Worm (Caenorhabditis elegans) whole organism, young adult: ENCODE results near the gene C07B5.8.

ENCODE experiments used
- F33H1.4 ChIP-seq: fragments of 200-800 bp; sonication (Bioruptor generic); IDR thresholded peaks from 2 replicates; pipeline ENCODE4 v1.3.6; 2022; ENCODE audit warnings: missing genetic modification reagents, missing genetic modification characterization, missing compliant biosample characterization
- Y67H2A.10 ChIP-seq: fragments of 200-800 bp; sonication (Bioruptor generic); conservative IDR thresholded peaks from 2 replicates; pipeline ENCODE4 v1.3.6; 2022; ENCODE audit warnings: missing genetic modification reagents, missing genetic modification characterization, missing compliant biosample characterization
- chd-7 ChIP-seq: sonication (generic microtip); optimal IDR thresholded peaks from 2 replicates; lab custom pipeline; 2016; ENCODE audit warnings: mild to moderate bottlenecking, missing genetic modification characterization, moderate library complexity, missing compliant biosample characterization
- egl-18 ChIP-seq: fragments of 200-800 bp; sonication (Bioruptor generic); IDR thresholded peaks from 2 replicates; pipeline ENCODE4 v1.3.6; 2022; ENCODE audit warnings: missing genetic modification reagents, missing genetic modification characterization, missing compliant biosample characterization
- him-1 ChIP-seq: sonication (generic microtip); optimal IDR thresholded peaks from 2 replicates; lab custom pipeline; 2016; ENCODE audit warnings: missing genotype, missing genetic modification reagents, missing genetic modification characterization, missing compliant biosample characterization
- hlh-26 ChIP-seq: fragments of 200-800 bp; sonication (Bioruptor generic); conservative IDR thresholded peaks from 2 replicates; pipeline ENCODE4 v1.3.6; 2022; ENCODE audit warnings: missing genetic modification reagents, missing genetic modification characterization, missing compliant biosample characterization
- lin-35 ChIP-seq, 3 experiments: fragments of 150-350 bp in 2 of 3; sonication (generic microtip) in 1 of 3; optimal IDR thresholded peaks; 2 replicates each; lab custom pipeline; 2014 to 2018; ENCODE audit warnings: missing biosample characterization in 3 of 3, missing genetic modification characterization in 3 of 3, missing genetic modification reagents in 3 of 3
- pha-4 ChIP-seq: fragments of 150-350 bp; sonication (generic microtip); optimal IDR thresholded peaks from 2 replicates; lab custom pipeline; 2014; ENCODE audit warnings: missing biosample characterization, missing genetic modification reagents, missing genetic modification characterization
- snpc-4 ChIP-seq, 5 experiments: fragments of 150-350 bp in 1 of 5; sonication (generic microtip) in 4 of 5; optimal IDR thresholded peaks; 2 replicates each; lab custom pipeline; 2014 to 2018; ENCODE audit warnings: missing genetic modification characterization in 5 of 5, missing biosample characterization in 3 of 5, antibody characterized with exemption in 2 of 5, mild to moderate bottlenecking in 2 of 5, missing compliant biosample characterization in 2 of 5, missing genotype in 2 of 5, moderate library complexity in 2 of 5, missing genetic modification reagents in 1 of 5
- unc-130 ChIP-seq: sonication (generic microtip); optimal IDR thresholded peaks from 2 replicates; lab custom pipeline; 2016; ENCODE audit warnings: missing genetic modification reagents, missing genetic modification characterization, missing compliant biosample characterization

DNA sequence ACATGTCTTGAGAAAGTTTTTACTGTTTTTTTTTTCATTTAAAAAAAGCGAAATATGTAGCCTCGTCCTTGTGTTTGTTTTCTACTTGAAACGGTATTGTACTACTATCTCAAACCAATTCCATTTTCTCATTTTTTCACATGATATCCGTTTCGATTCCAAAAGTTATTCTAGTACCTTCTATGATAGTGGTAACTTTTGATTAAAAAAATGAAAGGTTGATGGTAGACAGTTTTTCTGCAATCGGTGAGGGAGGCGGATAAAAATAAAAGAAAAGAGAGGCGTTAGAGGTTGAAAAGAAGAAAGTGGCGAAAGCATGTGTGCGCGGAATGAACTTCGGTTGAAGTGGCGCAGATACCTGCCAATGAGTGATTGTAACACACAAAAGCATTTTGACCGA is 8.7 kb downstream of the C07B5.8 start:
- TF ChIP-seq Y67H2A.10 (no peak), unc-130 (GFP tag; lab: Kevin White, UChicago) (no peak), him-1 (tag; lab: Kevin White, UChicago) (no peak), hlh-26 (GFP tag; lab: Robert Waterston, UW) (no peak), egl-18 (GFP tag; lab: Robert Waterston, UW) (no peak), snpc-4 (GFP tag; optimal IDR thresholded peaks at IDR 0.05; lab: Kevin White, UChicago) (no peak), snpc-4 (tag; optimal IDR thresholded peaks at IDR 0.05; lab: Kevin White, UChicago) (no peak), F33H1.4 (no peak), chd-7 (tag; lab: Kevin White, UChicago) (no peak), pha-4 (tag; lab: Kevin White, UChicago) (no peak), lin-35 (GFP tag; optimal IDR thresholded peaks at IDR 0.05; lab: Kevin White, UChicago) (no peak)
